Worm (Caenorhabditis elegans) whole organism, L4 larva: ENCODE measurements around the gene sams-5.

Source experiments
- ctbp-1 ChIP-seq: fragments of 200-800 bp; sonication (Bioruptor generic); IDR thresholded peaks from 2 replicates; pipeline ENCODE4 v1.3.6; 2022; ENCODE audit warnings: missing genetic modification reagents, missing genetic modification characterization, missing compliant biosample characterization
- daf-12 ChIP-seq: fragments of 150-350 bp; optimal IDR thresholded peaks from 2 replicates; lab custom pipeline; 2014; ENCODE audit warnings: missing biosample characterization, missing genetic modification reagents, missing genetic modification characterization
- fkh-10 ChIP-seq: fragments of 150-350 bp; optimal IDR thresholded peaks from 2 replicates; lab custom pipeline; 2014; ENCODE audit warnings: missing biosample characterization, missing genetic modification reagents, missing genetic modification characterization
- hmg-1.1 ChIP-seq: fragments of 200-800 bp; sonication (Bioruptor generic); IDR thresholded peaks from 2 replicates; pipeline ENCODE4 v1.3.6; 2022; ENCODE audit warnings: missing genetic modification reagents, missing genetic modification characterization, missing compliant biosample characterization
- mdt-29 ChIP-seq: fragments of 200-800 bp; sonication (Bioruptor generic); IDR thresholded peaks from 2 replicates; pipeline ENCODE4 v1.3.6; 2022; ENCODE audit warnings: missing genetic modification reagents, missing genetic modification characterization, missing compliant biosample characterization
- nhr-25 ChIP-seq: sonication (generic microtip); optimal IDR thresholded peaks from 2 replicates; lab custom pipeline; 2017; ENCODE audit warnings: missing genetic modification characterization, mild to moderate bottlenecking, missing compliant biosample characterization, antibody characterized with exemption, moderate library complexity, borderline replicate concordance; ENCODE audit not compliant: insufficient read depth
- nhr-28 ChIP-seq: fragments of 150-350 bp; optimal IDR thresholded peaks from 2 replicates; lab custom pipeline; 2014; ENCODE audit warnings: missing biosample characterization, missing genetic modification characterization
- nhr-41 ChIP-seq: fragments of 200-800 bp; sonication (Bioruptor generic); IDR thresholded peaks from 2 replicates; pipeline ENCODE4 v1.3.6; 2022; ENCODE audit warnings: missing genetic modification reagents, missing genetic modification characterization, missing compliant biosample characterization
- nhr-76 ChIP-seq: fragments of 150-350 bp; optimal IDR thresholded peaks from 2 replicates; lab custom pipeline; 2014; ENCODE audit warnings: missing biosample characterization, missing genetic modification characterization
- rbr-2 ChIP-seq: sonication (generic microtip); optimal IDR thresholded peaks from 2 replicates; lab custom pipeline; 2016; ENCODE audit warnings: missing genotype, missing genetic modification characterization, missing compliant biosample characterization
- unc-130 ChIP-seq: sonication (generic microtip); optimal IDR thresholded peaks from 2 replicates; lab custom pipeline; 2016; ENCODE audit warnings: missing genetic modification reagents, missing genetic modification characterization, missing compliant biosample characterization

DNA sequence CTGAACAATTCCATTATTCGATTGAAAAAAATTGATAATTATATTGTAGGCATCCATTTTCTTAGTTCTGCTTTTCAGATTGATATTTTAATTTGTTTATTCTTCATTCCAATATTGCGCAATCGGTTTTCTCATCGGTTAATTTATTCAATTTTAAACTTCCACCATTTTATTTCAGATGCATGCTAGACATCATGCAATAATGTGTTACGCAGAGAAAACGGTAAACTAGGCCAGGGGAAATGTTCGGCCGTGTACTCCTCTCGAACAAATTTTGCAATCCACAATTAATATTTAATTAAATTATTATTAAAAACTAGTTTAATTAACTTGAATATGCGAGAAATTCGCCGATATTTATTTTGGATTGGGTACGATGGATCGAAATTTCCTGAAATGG lies 42.3 kb upstream of the sams-5 start, which contains the start of gene Y73B6BL.29:
- TF ChIP-seq unc-130 (GFP tag; lab: Kevin White, UChicago) (peak; percentile 95), daf-12 (tag; lab: Kevin White, UChicago) (no peak), rbr-2 (tag; lab: Kevin White, UChicago) (peak; percentile 78), fkh-10 (GFP tag; lab: Kevin White, UChicago) (peak; percentile 71), nhr-28 (peak; percentile 60), mdt-29 (GFP tag; lab: Robert Waterston, UW) (no peak; the same call in 1 of the 2 replicates), nhr-41 (GFP tag; lab: Robert Waterston, UW) (no peak), ctbp-1 (peak; percentile 51; the same call in 1 of the 2 replicates), nhr-76 (tag; lab: Kevin White, UChicago) (no peak), nhr-25 (tag; lab: Kevin White, UChicago) (no peak), hmg-1.1 (GFP tag; lab: Robert Waterston, UW) (peak; percentile 74)
